Worm (Caenorhabditis elegans) whole organism, L1 larva: ENCODE measurements around the gene Y67D8B.2.
"Not testable (repeated sequence)": the region's sequence is repeated elsewhere in the genome, so short reads cannot be mapped to it uniquely, and the experiment has no call there.

ENCODE experiments used
- F16B12.6 ChIP-seq: fragments of 150-350 bp; optimal IDR thresholded peaks from 2 replicates; lab custom pipeline; 2014; ENCODE audit warnings: missing biosample characterization, missing genetic modification characterization
- Y116A8C.19 ChIP-seq: sonication (generic microtip); optimal IDR thresholded peaks from 2 replicates; lab custom pipeline; 2016; ENCODE audit warnings: missing compliant biosample characterization, missing genetic modification characterization, borderline replicate concordance
- aha-1 ChIP-seq: fragments of 150-350 bp; optimal IDR thresholded peaks from 2 replicates; lab custom pipeline; 2014; ENCODE audit warnings: missing biosample characterization, missing genetic modification characterization
- alr-1 ChIP-seq: fragments of 200-800 bp; sonication (Bioruptor generic); optimal IDR thresholded peaks from 2 replicates; lab custom pipeline; 2018; ENCODE audit warnings: borderline replicate concordance, mild to moderate bottlenecking, missing genetic modification characterization, missing compliant biosample characterization
- aly-2 ChIP-seq: fragments of 150-350 bp; optimal IDR thresholded peaks from 2 replicates; lab custom pipeline; 2014; ENCODE audit warnings: missing biosample characterization, missing genetic modification characterization
- blmp-1 ChIP-seq: fragments of 150-350 bp; optimal IDR thresholded peaks from 2 replicates; lab custom pipeline; 2014; ENCODE audit warnings: missing biosample characterization, missing genetic modification characterization
- ceh-8 ChIP-seq: fragments of 200-800 bp; sonication (Bioruptor generic); optimal IDR thresholded peaks from 2 replicates; lab custom pipeline; 2018; ENCODE audit warnings: mild to moderate bottlenecking, missing genetic modification characterization, moderate library complexity, missing compliant biosample characterization
- ceh-82 ChIP-seq, 3 experiments: fragments of 150-350 bp in 1 of 3; sonication (generic microtip) in 2 of 3; optimal IDR thresholded peaks; 2 replicates each; lab custom pipeline; 2014 to 2017; ENCODE audit warnings: missing biosample characterization in 3 of 3, missing genetic modification characterization in 3 of 3
- ceh-90 ChIP-seq: sonication (generic microtip); optimal IDR thresholded peaks from 2 replicates; lab custom pipeline; 2016; ENCODE audit warnings: missing genetic modification characterization, missing compliant biosample characterization
- ces-1 ChIP-seq: fragments of 150-350 bp; optimal IDR thresholded peaks from 2 replicates; lab custom pipeline; 2014; ENCODE audit warnings: missing biosample characterization, missing genetic modification reagents, missing genetic modification characterization
- dsc-1 ChIP-seq: sonication (generic microtip); optimal IDR thresholded peaks from 2 replicates; lab custom pipeline; 2016; ENCODE audit warnings: mild to moderate bottlenecking, missing genetic modification characterization, missing compliant biosample characterization
- efl-3 ChIP-seq: fragments of 200-800 bp; sonication (Bioruptor generic); optimal IDR thresholded peaks from 2 replicates; lab custom pipeline; 2018; ENCODE audit warnings: mild to moderate bottlenecking, missing genetic modification characterization, missing compliant biosample characterization
- egl-13 ChIP-seq: sonication (generic microtip); optimal IDR thresholded peaks from 2 replicates; lab custom pipeline; 2016; ENCODE audit warnings: missing genotype, missing genetic modification reagents, missing genetic modification characterization, missing compliant biosample characterization
- fkh-10 ChIP-seq: sonication (generic microtip); optimal IDR thresholded peaks from 2 replicates; lab custom pipeline; 2017; ENCODE audit warnings: missing biosample characterization, missing genetic modification reagents, missing genetic modification characterization
- fkh-4 ChIP-seq: sonication (generic microtip); optimal IDR thresholded peaks from 2 replicates; lab custom pipeline; 2016; ENCODE audit warnings: missing compliant biosample characterization, missing genetic modification characterization, borderline replicate concordance
- fkh-8 ChIP-seq: sonication (generic microtip); optimal IDR thresholded peaks from 2 replicates; lab custom pipeline; 2016; ENCODE audit warnings: mild to moderate bottlenecking, missing genetic modification characterization, missing compliant biosample characterization
- hlh-4 ChIP-seq: sonication (generic microtip); optimal IDR thresholded peaks from 2 replicates; lab custom pipeline; 2016; ENCODE audit warnings: mild to moderate bottlenecking, missing genetic modification characterization, missing compliant biosample characterization
- irx-1 ChIP-seq: sonication (generic microtip); optimal IDR thresholded peaks from 2 replicates; lab custom pipeline; 2016; ENCODE audit warnings: missing genetic modification characterization, missing compliant biosample characterization
- jun-1 ChIP-seq: fragments of 150-350 bp; optimal IDR thresholded peaks from 2 replicates; lab custom pipeline; 2014; ENCODE audit warnings: missing biosample characterization, missing genetic modification reagents, missing genetic modification characterization
- lin-13 ChIP-seq: fragments of 150-350 bp; optimal IDR thresholded peaks from 2 replicates; lab custom pipeline; 2014; ENCODE audit warnings: missing biosample characterization, missing genetic modification reagents, missing genetic modification characterization
- lin-14 ChIP-seq: fragments of 200-800 bp; sonication (Bioruptor generic); optimal IDR thresholded peaks from 2 replicates; lab custom pipeline; 2018; ENCODE audit warnings: mild to moderate bottlenecking, missing genetic modification characterization, moderate library complexity, missing compliant biosample characterization
- lin-15B ChIP-seq: fragments of 150-350 bp; sonication (generic microtip); optimal IDR thresholded peaks from 3 replicates; lab custom pipeline; 2014; ENCODE audit warnings: missing biosample characterization, missing genetic modification characterization
- lin-35 ChIP-seq, 2 experiments: fragments of 150-350 bp; optimal IDR thresholded peaks; 2 replicates each; lab custom pipeline; 2014; ENCODE audit warnings: missing biosample characterization in 2 of 2, missing genetic modification characterization in 2 of 2, missing genetic modification reagents in 2 of 2
- lsy-2 ChIP-seq, 2 experiments: fragments of 150-350 bp; optimal IDR thresholded peaks; 2 replicates each; lab custom pipeline; 2014; ENCODE audit warnings: missing biosample characterization in 2 of 2, missing genetic modification characterization in 2 of 2
- mep-1 ChIP-seq: fragments of 150-350 bp; optimal IDR thresholded peaks from 2 replicates; lab custom pipeline; 2014; ENCODE audit warnings: missing biosample characterization, missing genetic modification characterization
- nhr-20 ChIP-seq: sonication (generic microtip); optimal IDR thresholded peaks from 2 replicates; lab custom pipeline; 2016; ENCODE audit warnings: mild to moderate bottlenecking, missing genetic modification characterization, missing compliant biosample characterization
- nhr-237 ChIP-seq: fragments of 150-350 bp; optimal IDR thresholded peaks from 2 replicates; lab custom pipeline; 2014; ENCODE audit warnings: missing biosample characterization, missing genetic modification characterization
- nhr-47 ChIP-seq: sonication (generic microtip); optimal IDR thresholded peaks from 2 replicates; lab custom pipeline; 2016; ENCODE audit warnings: mild to moderate bottlenecking, missing genetic modification characterization, moderate library complexity, missing compliant biosample characterization
- nhr-71 ChIP-seq: sonication (generic microtip); optimal IDR thresholded peaks from 2 replicates; lab custom pipeline; 2016; ENCODE audit warnings: mild to moderate bottlenecking, missing genetic modification characterization, moderate library complexity, missing compliant biosample characterization
- nhr-76 ChIP-seq: sonication (generic microtip); optimal IDR thresholded peaks from 2 replicates; lab custom pipeline; 2017; ENCODE audit warnings: missing biosample characterization, missing genetic modification characterization
- nhr-85 ChIP-seq: sonication (generic microtip); peaks from one replicate; lab custom pipeline; 2016; ENCODE audit warnings: missing genetic modification characterization, inconsistent platforms, missing compliant biosample characterization
- pag-3 ChIP-seq: sonication (generic microtip); optimal IDR thresholded peaks from 2 replicates; lab custom pipeline; 2017; ENCODE audit warnings: missing genetic modification characterization, mild to moderate bottlenecking, missing compliant biosample characterization, antibody characterized with exemption, borderline replicate concordance; ENCODE audit not compliant: insufficient read depth
- rnt-1 ChIP-seq: sonication (generic microtip); optimal IDR thresholded peaks from 2 replicates; lab custom pipeline; 2016; ENCODE audit warnings: mild to moderate bottlenecking, missing genetic modification characterization, moderate library complexity, missing compliant biosample characterization
- skn-1 ChIP-seq: fragments of 150-350 bp; optimal IDR thresholded peaks from 2 replicates; lab custom pipeline; 2014; ENCODE audit warnings: missing biosample characterization, missing genetic modification characterization
- snu-23 ChIP-seq: sonication (generic microtip); optimal IDR thresholded peaks from 2 replicates; lab custom pipeline; 2016; ENCODE audit warnings: missing genetic modification characterization, missing compliant biosample characterization
- sox-4 ChIP-seq: sonication (generic microtip); optimal IDR thresholded peaks from 2 replicates; lab custom pipeline; 2016; ENCODE audit warnings: missing genetic modification characterization, missing compliant biosample characterization
- sptf-1 ChIP-seq: fragments of 150-350 bp; optimal IDR thresholded peaks from 2 replicates; lab custom pipeline; 2014; ENCODE audit warnings: missing biosample characterization, missing genetic modification characterization
- swsn-7 ChIP-seq: sonication (generic microtip); optimal IDR thresholded peaks from 2 replicates; lab custom pipeline; 2016; ENCODE audit warnings: missing genetic modification characterization, missing compliant biosample characterization
- tbx-2 ChIP-seq: sonication (generic microtip); optimal IDR thresholded peaks from 2 replicates; lab custom pipeline; 2016; ENCODE audit warnings: missing genetic modification characterization, missing compliant biosample characterization
- tlp-1 ChIP-seq: fragments of 150-350 bp; optimal IDR thresholded peaks from 2 replicates; lab custom pipeline; 2014; ENCODE audit warnings: missing biosample characterization, missing genetic modification characterization
- unc-130 ChIP-seq: fragments of 150-350 bp; optimal IDR thresholded peaks from 2 replicates; lab custom pipeline; 2017; ENCODE audit warnings: missing biosample characterization, missing genetic modification characterization, inconsistent platforms
- unc-30 ChIP-seq: sonication (generic microtip); optimal IDR thresholded peaks from 2 replicates; lab custom pipeline; 2017; ENCODE audit warnings: missing biosample characterization, missing genetic modification characterization
- unc-62 ChIP-seq: fragments of 150-350 bp; optimal IDR thresholded peaks from 2 replicates; lab custom pipeline; 2014; ENCODE audit warnings: missing biosample characterization, missing genetic modification reagents, missing genetic modification characterization
- vab-15 ChIP-seq: sonication (generic microtip); optimal IDR thresholded peaks from 2 replicates; lab custom pipeline; 2017; ENCODE audit warnings: missing genotype, mild to moderate bottlenecking, missing genetic modification characterization, missing compliant biosample characterization
- xbp-1 ChIP-seq: sonication (generic microtip); optimal IDR thresholded peaks from 2 replicates; lab custom pipeline; 2016; ENCODE audit warnings: missing genetic modification characterization, missing compliant biosample characterization
- ztf-11 ChIP-seq, 2 experiments: sonication (generic microtip); optimal IDR thresholded peaks; 2 replicates each; lab custom pipeline; 2016 to 2017; ENCODE audit warnings: missing genetic modification characterization in 2 of 2, missing biosample characterization in 1 of 2, missing compliant biosample characterization in 1 of 2
- ztf-4 ChIP-seq: fragments of 150-350 bp; optimal IDR thresholded peaks from 2 replicates; lab custom pipeline; 2014; ENCODE audit warnings: missing biosample characterization, missing genetic modification characterization

Gene Y67D8B.2

ce11 chrIV:3172510-3172909, 18.9 kb downstream of the Y67D8B.2 start, which contains the start of gene Y67D8B.1:
TSS of gene Y67D8B.1 (minus strand) at chrIV:3172610.
- not testable (repeated sequence) for TF ChIP-seq jun-1; nhr-71 (tag; lab: Kevin White, UChicago); fkh-10

- peak; percentile 40 for TF ChIP-seq rnt-1 (tag; lab: Kevin White, UChicago)
- TF ChIP-seq dsc-1 (tag; lab: Kevin White, UChicago): peak; percentile 98
- TF ChIP-seq egl-13 (tag; lab: Kevin White, UChicago): no peak
- TF ChIP-seq fkh-8 (tag; lab: Kevin White, UChicago): no peak
- TF ChIP-seq nhr-76 (tag; lab: Kevin White, UChicago): no peak
- TF ChIP-seq unc-130 (tag; lab: Kevin White, UChicago): peak; percentile 29
- no peak for TF ChIP-seq fkh-10
- peak; percentile 22 for TF ChIP-seq swsn-7 (tag; lab: Kevin White, UChicago)
- peak; percentile 24 for TF ChIP-seq tbx-2
- peak; percentile 7 for TF ChIP-seq xbp-1 (tag; lab: Kevin White, UChicago)
- peak in 1 of 2 experiments; percentile 48 for TF ChIP-seq lsy-2 (tag; optimal IDR thresholded peaks at IDR 0.05; lab: Kevin White, UChicago)
- TF ChIP-seq nhr-47: peak; percentile 3
- TF ChIP-seq lin-14: peak; percentile 67
- peak; percentile 97 for TF ChIP-seq pag-3 (tag; lab: Kevin White, UChicago)
- TF ChIP-seq ztf-4 (tag; lab: Kevin White, UChicago): no peak
- peak; percentile 51 for TF ChIP-seq nhr-71 (tag; lab: Kevin White, UChicago)
- peak; percentile 44 for TF ChIP-seq snu-23
- peak; percentile 91 for TF ChIP-seq fkh-4 (tag; lab: Kevin White, UChicago)
Measured at ce11 chrIV:3168656-3169216, 22.6 kb downstream of the Y67D8B.2 start.

ce11 chrIV:3166896-3167295, 24.5 kb downstream of the Y67D8B.2 start:
- TF ChIP-seq sox-4: no peak
- no peak for TF ChIP-seq ceh-90 (tag; lab: Kevin White, UChicago)
- no peak for TF ChIP-seq sptf-1 (tag; lab: Kevin White, UChicago)
- no peak for TF ChIP-seq tlp-1
- no peak for TF ChIP-seq mep-1 (tag; lab: Kevin White, UChicago)
- TF ChIP-seq nhr-20 (tag; lab: Kevin White, UChicago): peak; percentile 42
- TF ChIP-seq irx-1 (tag; lab: Kevin White, UChicago): no peak
- no peak for TF ChIP-seq ces-1 (GFP tag; lab: Kevin White, UChicago)
- peak; percentile 10 for TF ChIP-seq snu-23
- peak in 1 of 2 experiments; percentile 37 for TF ChIP-seq lsy-2 (tag; optimal IDR thresholded peaks at IDR 0.05; lab: Kevin White, UChicago)
- TF ChIP-seq lin-13 (GFP tag; lab: Kevin White, UChicago): no peak
- peak; percentile 71 for TF ChIP-seq nhr-85
- no peak for TF ChIP-seq Y116A8C.19 (tag; lab: Kevin White, UChicago)
- TF ChIP-seq lin-15B (tag; lab: Kevin White, UChicago): no peak
- no peak for TF ChIP-seq ceh-82 (tag; optimal IDR thresholded peaks at IDR 0.05; lab: Kevin White, UChicago)
- peak; percentile 25 for TF ChIP-seq jun-1
- no peak for TF ChIP-seq vab-15
- TF ChIP-seq F16B12.6: no peak
- peak; percentile 24 for TF ChIP-seq blmp-1 (tag; lab: Kevin White, UChicago)
- peak; percentile 15 for TF ChIP-seq nhr-47
- TF ChIP-seq nhr-237 (tag; lab: Kevin White, UChicago): no peak
- no peak for TF ChIP-seq pag-3 (tag; lab: Kevin White, UChicago)
- no peak for TF ChIP-seq hlh-4 (tag; lab: Kevin White, UChicago)
- no peak for TF ChIP-seq unc-62
- TF ChIP-seq dsc-1 (tag; lab: Kevin White, UChicago): no peak
- TF ChIP-seq rnt-1 (tag; lab: Kevin White, UChicago): no peak
- no peak for TF ChIP-seq alr-1
- TF ChIP-seq lin-14: peak; percentile 68
- peak in 1 of 2 experiments; percentile 25 for TF ChIP-seq lin-35 (GFP tag; optimal IDR thresholded peaks at IDR 0.05; lab: Kevin White, UChicago)
- TF ChIP-seq ceh-8 (GFP tag; lab: Kevin White, UChicago): no peak
- peak; percentile 36 for TF ChIP-seq nhr-71 (tag; lab: Kevin White, UChicago)
- TF ChIP-seq efl-3 (GFP tag; lab: Kevin White, UChicago): no peak
- TF ChIP-seq ztf-11 (tag; optimal IDR thresholded peaks at IDR 0.05; lab: Kevin White, UChicago): no peak
- no peak for TF ChIP-seq fkh-8 (tag; lab: Kevin White, UChicago)
- TF ChIP-seq skn-1 (tag; lab: Kevin White, UChicago): no peak
- TF ChIP-seq aha-1 (tag; lab: Kevin White, UChicago): no peak
- no peak for TF ChIP-seq aly-2 (tag; lab: Kevin White, UChicago)
- TF ChIP-seq unc-30 (tag; lab: Kevin White, UChicago): no peak
